Fruit fly (Drosophila melanogaster): ENCODE measurements around the gene wupA.

dm6 chrX:18094130-18094529 is 22.6 kb downstream of the wupA start:
- TF ChIP-seq CG9948 (tag; optimal IDR thresholded peaks at IDR 0.05) (no peak), Ets98B (GFP tag; IDR thresholded peaks at IDR 0.05) (no peak)

Measured in whole organism, pupa.